Fruit fly (Drosophila melanogaster): Measurements from ENCODE around the gene cDIP.

The cDIP gene

dm6 chr3R:21176663-21177145, 15.8 kb upstream of the cDIP start (continued):
- TF ChIP-seq lov (optimal IDR thresholded peaks at IDR 0.05), result no peak
- TF ChIP-seq lov (GFP tag; IDR thresholded peaks at IDR 0.05), result no peak
- TF ChIP-seq CG17359 (tag; optimal IDR thresholded peaks at IDR 0.05), result peak; percentile 19
- TF ChIP-seq Bgb (GFP tag; IDR thresholded peaks at IDR 0.05; ENCODE audit: partially characterized antibody), result no peak
- peak; percentile 8 for TF ChIP-seq CG2116 (GFP tag; optimal IDR thresholded peaks at IDR 0.05)
- TF ChIP-seq al (GFP tag; IDR thresholded peaks at IDR 0.05), result peak; percentile 41
- peak; percentile 32 for TF ChIP-seq CG6254 (GFP tag; optimal IDR thresholded peaks at IDR 0.05)
- no peak for TF ChIP-seq CG6175 (GFP tag; IDR thresholded peaks at IDR 0.05)
- TF ChIP-seq CG15696 (tag; optimal IDR thresholded peaks at IDR 0.05), result peak; percentile 26
- no peak for TF ChIP-seq CG7786 (GFP tag; optimal IDR thresholded peaks at IDR 0.05)
- no peak for TF ChIP-seq CG3726 (GFP tag; IDR thresholded peaks at IDR 0.05)
- TF ChIP-seq tgo (GFP tag; IDR thresholded peaks at IDR 0.05), result 0 out of 3 replicates have a peak, but pooled peaks have one; percentile 32
- no peak for TF ChIP-seq sob (GFP tag; IDR thresholded peaks at IDR 0.05)
- peak; percentile 21 for TF ChIP-seq Hand (GFP tag; optimal IDR thresholded peaks at IDR 0.05)
- TF ChIP-seq CG13123 (GFP tag; optimal IDR thresholded peaks at IDR 0.05), result no peak
- TF ChIP-seq CG32532 (GFP tag; IDR thresholded peaks at IDR 0.05), result peak; percentile 72
- peak; percentile 8 for TF ChIP-seq CG18011 (GFP tag; optimal IDR thresholded peaks at IDR 0.05)
- peak; percentile 30 for TF ChIP-seq dmrt99B (tag; optimal IDR thresholded peaks at IDR 0.05)
- peak; percentile 23 for TF ChIP-seq fd64A (GFP tag; optimal IDR thresholded peaks at IDR 0.05)
- no peak for TF ChIP-seq CG8359 (GFP tag; optimal IDR thresholded peaks at IDR 0.05; ENCODE audit: borderline replicate concordance)
- TF ChIP-seq Atf3 (GFP tag; optimal IDR thresholded peaks at IDR 0.05), result no peak
- TF ChIP-seq CG18599 (GFP tag; optimal IDR thresholded peaks at IDR 0.05), result peak; percentile 76
- no peak for TF ChIP-seq sens-2 (GFP tag; IDR thresholded peaks at IDR 0.05)
- TF ChIP-seq Myb (GFP tag; optimal IDR thresholded peaks at IDR 0.05), result no peak
- no peak for TF ChIP-seq CG16815 (GFP tag; optimal IDR thresholded peaks at IDR 0.05)
- no peak for TF ChIP-seq CG8765 (GFP tag; IDR thresholded peaks at IDR 0.05)
- TF ChIP-seq Sox102F (GFP tag; optimal IDR thresholded peaks at IDR 0.05), result peak; percentile 13
- no peak for TF ChIP-seq mam (GFP tag; optimal IDR thresholded peaks at IDR 0.05)
- TF ChIP-seq CG11504 (tag; optimal IDR thresholded peaks at IDR 0.05), result peak; percentile 28
- no peak for TF ChIP-seq yki (optimal IDR thresholded peaks at IDR 0.05)
- TF ChIP-seq CG15479 (GFP tag; optimal IDR thresholded peaks at IDR 0.05), result no peak
- TF ChIP-seq CG17328 (GFP tag; IDR thresholded peaks at IDR 0.05), result peak; percentile 32; the same call in 1 of the 2 replicates
- peak; percentile 33 for TF ChIP-seq scrt (GFP tag; optimal IDR thresholded peaks at IDR 0.05)
- TF ChIP-seq Dll (GFP tag; IDR thresholded peaks at IDR 0.05; ENCODE audit: partially characterized antibody), result no peak
- TF ChIP-seq CG4424 (GFP tag; optimal IDR thresholded peaks at IDR 0.05), result peak; percentile 5
- TF ChIP-seq Antp (GFP tag; optimal IDR thresholded peaks at IDR 0.05), result no peak
- peak; percentile 52 for TF ChIP-seq Asciz (GFP tag; optimal IDR thresholded peaks at IDR 0.05)
- no peak for TF ChIP-seq Trl (optimal IDR thresholded peaks at IDR 0.05)
- TF ChIP-seq Trl (GFP tag; optimal IDR thresholded peaks at IDR 0.05), result no peak
- no peak for TF ChIP-seq CG15073 (GFP tag; optimal IDR thresholded peaks at IDR 0.05)
- TF ChIP-seq CG12391 (tag; optimal IDR thresholded peaks at IDR 0.05), result no peak
- peak; percentile 12 for TF ChIP-seq ind (GFP tag; optimal IDR thresholded peaks at IDR 0.05)
- TF ChIP-seq crol (GFP tag; IDR thresholded peaks at IDR 0.05), result no peak
- no peak for TF ChIP-seq sna (GFP tag; IDR thresholded peaks at IDR 0.05; ENCODE audit: partially characterized antibody)
- peak; percentile 37 for TF ChIP-seq lmd (GFP tag; IDR thresholded peaks at IDR 0.05)
- 0 out of 2 replicates have a peak, but pooled peaks have one; percentile 27 for TF ChIP-seq Ptx1 (GFP tag; IDR thresholded peaks at IDR 0.05)
- peak; percentile 55 for TF ChIP-seq kni (GFP tag; optimal IDR thresholded peaks at IDR 0.05)
- TF ChIP-seq CG11723 (GFP tag; optimal IDR thresholded peaks at IDR 0.05), result peak; percentile 0
- TF ChIP-seq Med (GFP tag), result peak; percentile 85
- no peak; the same call in 1 of the 2 replicates for TF ChIP-seq bbx (GFP tag; IDR thresholded peaks at IDR 0.05; ENCODE audit: partially characterized antibody)
- no peak for TF ChIP-seq dimm (GFP tag; IDR thresholded peaks at IDR 0.05)

Measured in whole organism, embryonic.